Fruit fly (Drosophila melanogaster): ENCODE data around the gene CG34436.

dm6 chr3R:28325415-28325814 is 43.0 kb downstream of the CG34436 start:
- TF ChIP-seq Myc (optimal IDR thresholded peaks at IDR 0.05), result no peak
- no peak for TF ChIP-seq Abd-B (GFP tag; optimal IDR thresholded peaks at IDR 0.05)
- TF ChIP-seq ey (GFP tag; optimal IDR thresholded peaks at IDR 0.05), result no peak
- no peak for TF ChIP-seq rgr (GFP tag; optimal IDR thresholded peaks at IDR 0.05)
- TF ChIP-seq sage (GFP tag; optimal IDR thresholded peaks at IDR 0.05), result no peak
- TF ChIP-seq pan (optimal IDR thresholded peaks at IDR 0.05), result no peak
- no peak for TF ChIP-seq jim (GFP tag; optimal IDR thresholded peaks at IDR 0.05)
- no peak for TF ChIP-seq Mio (GFP tag; optimal IDR thresholded peaks at IDR 0.05)
- TF ChIP-seq usp (GFP tag; optimal IDR thresholded peaks at IDR 0.05), result no peak
- no peak for TF ChIP-seq HLH106 (tag; optimal IDR thresholded peaks at IDR 0.05)

Data from whole organism, wandering third instar larva.